Worm (Caenorhabditis elegans) whole organism, mixed stage, embryonic: ENCODE results near the gene C08B6.6.

ENCODE experiments used
- M03D4.4 ChIP-seq: sonication (generic microtip); optimal IDR thresholded peaks from 2 replicates; lab custom pipeline; 2017; ENCODE audit warnings: mild to moderate bottlenecking, missing genetic modification characterization, missing compliant biosample characterization
- bed-3 ChIP-seq: fragments of 200-800 bp; sonication (Bioruptor generic); optimal IDR thresholded peaks from 3 replicates; lab custom pipeline; 2018; ENCODE audit warnings: mild to moderate bottlenecking, missing genetic modification characterization, moderate library complexity, missing compliant biosample characterization
- blmp-1 ChIP-seq: fragments of 150-350 bp; optimal IDR thresholded peaks from 2 replicates; lab custom pipeline; 2014; ENCODE audit warnings: missing biosample characterization, missing genetic modification characterization
- ceh-39 ChIP-seq: fragments of 150-350 bp; optimal IDR thresholded peaks from 2 replicates; lab custom pipeline; 2014; ENCODE audit warnings: missing biosample characterization, missing genetic modification characterization
- ceh-43 ChIP-seq: fragments of 200-800 bp; sonication (Bioruptor generic); optimal IDR thresholded peaks from 2 replicates; lab custom pipeline; 2018; ENCODE audit warnings: mild to moderate bottlenecking, missing genetic modification characterization, moderate library complexity, missing compliant biosample characterization
- ceh-83 ChIP-seq: fragments of 200-800 bp; sonication (Bioruptor generic); optimal IDR thresholded peaks from 2 replicates; lab custom pipeline; 2018; ENCODE audit warnings: mild to moderate bottlenecking, missing genetic modification characterization, missing compliant biosample characterization
- ces-1 ChIP-seq: fragments of 150-350 bp; optimal IDR thresholded peaks from 2 replicates; lab custom pipeline; 2014; ENCODE audit warnings: missing biosample characterization, missing genetic modification reagents, missing genetic modification characterization
- cnd-1 ChIP-seq: fragments of 200-800 bp; sonication (Bioruptor generic); optimal IDR thresholded peaks from 2 replicates; lab custom pipeline; 2018; ENCODE audit warnings: mild to moderate bottlenecking, missing genetic modification characterization, missing compliant biosample characterization
- drap-1 ChIP-seq: fragments of 200-800 bp; sonication (Bioruptor generic); optimal IDR thresholded peaks from 3 replicates; lab custom pipeline; 2018; ENCODE audit warnings: mild to moderate bottlenecking, missing genetic modification characterization, missing compliant biosample characterization
- elt-1 ChIP-seq: sonication (generic microtip); optimal IDR thresholded peaks from 2 replicates; lab custom pipeline; 2017; ENCODE audit warnings: missing genetic modification characterization, mild to moderate bottlenecking, missing compliant biosample characterization, antibody characterized with exemption, moderate library complexity, borderline replicate concordance; ENCODE audit not compliant: insufficient read depth
- elt-3 ChIP-seq: fragments of 150-350 bp; optimal IDR thresholded peaks from 2 replicates; lab custom pipeline; 2014; ENCODE audit warnings: missing biosample characterization, missing genetic modification characterization
- flh-1 ChIP-seq: fragments of 200-800 bp; sonication (Bioruptor generic); optimal IDR thresholded peaks from 2 replicates; lab custom pipeline; 2018; ENCODE audit warnings: mild to moderate bottlenecking, missing genetic modification characterization, moderate library complexity, missing compliant biosample characterization
- hlh-1 ChIP-seq: fragments of 150-350 bp; optimal IDR thresholded peaks from 2 replicates; lab custom pipeline; 2014; ENCODE audit warnings: missing biosample characterization, missing genetic modification reagents, missing genetic modification characterization
- lin-13 ChIP-seq: fragments of 150-350 bp; optimal IDR thresholded peaks from 2 replicates; lab custom pipeline; 2014; ENCODE audit warnings: missing biosample characterization, missing genetic modification characterization
- lin-32 ChIP-seq: fragments of 200-800 bp; sonication (Bioruptor generic); optimal IDR thresholded peaks from 2 replicates; lab custom pipeline; 2018; ENCODE audit warnings: mild to moderate bottlenecking, missing genetic modification characterization, missing compliant biosample characterization
- lsy-2 ChIP-seq: fragments of 150-350 bp; optimal IDR thresholded peaks from 2 replicates; lab custom pipeline; 2014; ENCODE audit warnings: missing biosample characterization, missing genetic modification characterization
- mab-5 ChIP-seq: fragments of 150-350 bp; optimal IDR thresholded peaks from 2 replicates; lab custom pipeline; 2014; ENCODE audit warnings: missing biosample characterization, missing genetic modification characterization
- mep-1 ChIP-seq: fragments of 150-350 bp; optimal IDR thresholded peaks from 2 replicates; lab custom pipeline; 2017; ENCODE audit warnings: missing biosample characterization, missing genetic modification reagents, missing genetic modification characterization, inconsistent platforms
- mls-2 ChIP-seq: sonication (generic microtip); optimal IDR thresholded peaks from 2 replicates; lab custom pipeline; 2016; ENCODE audit warnings: mild to moderate bottlenecking, missing genetic modification characterization, moderate library complexity, missing compliant biosample characterization
- nhr-2 ChIP-seq: fragments of 150-350 bp; optimal IDR thresholded peaks from 2 replicates; lab custom pipeline; 2014; ENCODE audit warnings: missing biosample characterization, missing genetic modification characterization
- nhr-237 ChIP-seq: fragments of 150-350 bp; optimal IDR thresholded peaks from 2 replicates; lab custom pipeline; 2014; ENCODE audit warnings: missing biosample characterization, missing genetic modification characterization
- nhr-28 ChIP-seq: fragments of 150-350 bp; optimal IDR thresholded peaks from 2 replicates; lab custom pipeline; 2014; ENCODE audit warnings: missing biosample characterization, missing genetic modification characterization
- nhr-76 ChIP-seq: sonication (generic microtip); optimal IDR thresholded peaks from 2 replicates; lab custom pipeline; 2017; ENCODE audit warnings: missing biosample characterization, missing genetic modification characterization
- pha-4 ChIP-seq: fragments of 150-350 bp; optimal IDR thresholded peaks from 2 replicates; lab custom pipeline; 2018; ENCODE audit warnings: missing biosample characterization, missing genetic modification reagents, missing genetic modification characterization
- sem-2 ChIP-seq: fragments of 200-800 bp; sonication (Bioruptor generic); optimal IDR thresholded peaks from 2 replicates; lab custom pipeline; 2018; ENCODE audit warnings: mild to moderate bottlenecking, missing genetic modification characterization, missing compliant biosample characterization
- snpc-4 ChIP-seq: fragments of 150-350 bp; optimal IDR thresholded peaks from 2 replicates; lab custom pipeline; 2014; ENCODE audit warnings: missing biosample characterization, missing genetic modification characterization
- sptf-1 ChIP-seq: sonication (generic microtip); optimal IDR thresholded peaks from 2 replicates; lab custom pipeline; 2017; ENCODE audit warnings: mild to moderate bottlenecking, missing genetic modification characterization, moderate library complexity, missing compliant biosample characterization
- unc-39 ChIP-seq: fragments of 150-350 bp; optimal IDR thresholded peaks from 2 replicates; lab custom pipeline; 2014; ENCODE audit warnings: missing biosample characterization, missing genetic modification characterization
- unc-62 ChIP-seq: fragments of 150-350 bp; optimal IDR thresholded peaks from 2 replicates; lab custom pipeline; 2014; ENCODE audit warnings: missing biosample characterization, missing genetic modification reagents, missing genetic modification characterization
- zip-8 ChIP-seq: fragments of 150-350 bp; optimal IDR thresholded peaks from 2 replicates; lab custom pipeline; 2014; ENCODE audit warnings: missing biosample characterization, missing genetic modification characterization
- ztf-11 ChIP-seq: fragments of 150-350 bp; optimal IDR thresholded peaks from 2 replicates; lab custom pipeline; 2014; ENCODE audit warnings: missing biosample characterization, missing genetic modification characterization

Gene C08B6.6

ce11 chrV:10123324-10123723, at the start of gene C08B6.6:
C08B6.6 (plus strand) TSS chrV:10123624.
- TF ChIP-seq hlh-1 (tag; lab: Kevin White, UChicago), result no peak
- no peak for TF ChIP-seq nhr-76 (tag; lab: Kevin White, UChicago)
- no peak for TF ChIP-seq sem-2 (GFP tag; lab: Kevin White, UChicago)
- TF ChIP-seq zip-8, result no peak
- no peak for TF ChIP-seq lin-32
- TF ChIP-seq cnd-1, result no peak
- no peak for TF ChIP-seq M03D4.4
- no peak for TF ChIP-seq sptf-1 (tag; lab: Kevin White, UChicago)
- TF ChIP-seq ceh-39 (tag; lab: Kevin White, UChicago), result no peak
- TF ChIP-seq unc-62, result no peak
- TF ChIP-seq lsy-2 (tag; lab: Kevin White, UChicago), result no peak
- TF ChIP-seq nhr-2, result no peak
- TF ChIP-seq mab-5, result no peak
- TF ChIP-seq lin-13 (tag; lab: Kevin White, UChicago), result no peak
- TF ChIP-seq snpc-4 (tag; lab: Kevin White, UChicago), result no peak
- TF ChIP-seq elt-3 (tag; lab: Kevin White, UChicago), result no peak

ce11 chrV:10073793-10074192, 49.6 kb upstream of the C08B6.6 start, which contains the start of gene F57A8.6:
F57A8.6 (minus strand) TSS chrV:10073893.
- TF ChIP-seq sem-2 (GFP tag; lab: Kevin White, UChicago) (no peak), cnd-1 (no peak), bed-3 (GFP tag; lab: Kevin White, UChicago) (no peak)

ce11 chrV:10075441-10075840, 48.0 kb upstream of the C08B6.6 start, which contains the start of gene F57A8.7:
F57A8.7 (plus strand) TSS chrV:10075741.
- no peak for TF ChIP-seq bed-3 (GFP tag; lab: Kevin White, UChicago)
- no peak for TF ChIP-seq ceh-39 (tag; lab: Kevin White, UChicago)
- no peak for TF ChIP-seq lin-32
- TF ChIP-seq mls-2, result no peak
- TF ChIP-seq pha-4, result no peak
- TF ChIP-seq unc-39, result no peak
- TF ChIP-seq flh-1, result no peak

ce11 chrV:10078244-10078643, 45.2 kb upstream of the C08B6.6 start, which contains the start of gene R04B5.1:
R04B5.1 (minus strand) TSS chrV:10078344.
- TF ChIP-seq sem-2 (GFP tag; lab: Kevin White, UChicago), result no peak
- TF ChIP-seq, all 35 proteins: peak for 0

ce11 chrV:10080905-10081304, 42.5 kb upstream of the C08B6.6 start:
- no peak for TF ChIP-seq flh-1
- TF ChIP-seq blmp-1 (tag; lab: Kevin White, UChicago), result no peak
- no peak for TF ChIP-seq ces-1 (GFP tag; lab: Kevin White, UChicago)
- TF ChIP-seq snpc-4 (tag; lab: Kevin White, UChicago), result no peak

- TF ChIP-seq elt-3 (tag; lab: Kevin White, UChicago) (no peak), nhr-76 (tag; lab: Kevin White, UChicago) (no peak), mls-2 (no peak), drap-1 (GFP tag; lab: Kevin White, UChicago) (no peak), ceh-43 (GFP tag; lab: Kevin White, UChicago) (no peak), elt-1 (tag; lab: Kevin White, UChicago) (no peak), lsy-2 (tag; lab: Kevin White, UChicago) (no peak), mab-5 (no peak)
- TF ChIP-seq, all 35 proteins: peak for 0
These were observed 41.8 kb upstream of the C08B6.6 start, which contains the start of gene nhr-205 for ce11 chrV:10081636-10082035. nhr-205 (minus strand) TSS chrV:10081776.

- TF ChIP-seq ztf-11 (no peak), elt-1 (tag; lab: Kevin White, UChicago) (no peak), nhr-237 (tag; lab: Kevin White, UChicago) (no peak), snpc-4 (tag; lab: Kevin White, UChicago) (no peak), nhr-28 (tag; lab: Kevin White, UChicago) (peak; percentile 50), ceh-83 (GFP tag; lab: Kevin White, UChicago) (no peak), pha-4 (no peak), sem-2 (GFP tag; lab: Kevin White, UChicago) (no peak), mep-1 (tag; lab: Kevin White, UChicago) (peak; percentile 13), cnd-1 (no peak)
- TF ChIP-seq, all 35 proteins: peak for 2
These were observed 39.4 kb upstream of the C08B6.6 start, which contains the start of gene nhr-12 for ce11 chrV:10083999-10084468. nhr-12 (minus strand) TSS chrV:10084049.
